Fruit fly (Drosophila melanogaster) whole organism, prepupa: ENCODE data around the gene Acp29AB.

ENCODE experiments used
- CG6792 ChIP-seq: fragments of 200-800 bp; sonication (Bioruptor generic); optimal IDR thresholded peaks from 3 replicates; lab custom pipeline; 2016; ENCODE audit warnings: missing biosample characterization, missing genetic modification characterization
- Sox102F ChIP-seq: fragments of 200-800 bp; sonication (Bioruptor generic); optimal IDR thresholded peaks from 2 replicates; lab custom pipeline; 2016; ENCODE audit warnings: missing biosample characterization, mild to moderate bottlenecking, missing genetic modification characterization
- achi ChIP-seq: fragments of 200-800 bp; sonication (Bioruptor generic); optimal IDR thresholded peaks from 3 replicates; lab custom pipeline; 2016; ENCODE audit warnings: missing biosample characterization, missing genetic modification characterization
- cyc ChIP-seq: fragments of 200-800 bp; sonication (Bioruptor generic); optimal IDR thresholded peaks from 3 replicates; lab custom pipeline; 2016; ENCODE audit warnings: missing biosample characterization, missing genetic modification characterization
- dsx ChIP-seq: fragments of 200-800 bp; optimal IDR thresholded peaks from 3 replicates; lab custom pipeline; 2019; ENCODE audit warnings: missing biosample characterization, mild to moderate bottlenecking, missing genetic modification characterization, moderate library complexity; ENCODE audit not compliant: poor library complexity, severe bottlenecking
- fd85E ChIP-seq: fragments of 200-800 bp; sonication (Bioruptor generic); optimal IDR thresholded peaks from 3 replicates; lab custom pipeline; 2016; ENCODE audit warnings: missing biosample characterization, missing genetic modification characterization

dm6 chr2L:8424090-8424470 lies 31.1 kb upstream of the Acp29AB start:
- no peak for TF ChIP-seq Sox102F (GFP tag; lab: Kevin White, UChicago)
- no peak for TF ChIP-seq CG6792 (GFP tag; lab: Kevin White, UChicago)
- no peak for TF ChIP-seq achi (GFP tag; lab: Kevin White, UChicago)
- TF ChIP-seq fd85E (GFP tag; lab: Kevin White, UChicago), result no peak
- TF ChIP-seq cyc (GFP tag; lab: Kevin White, UChicago), result no peak
- no peak for TF ChIP-seq dsx (GFP tag; lab: Kevin White, UChicago)
